Fruit fly (Drosophila melanogaster) whole organism, embryonic: ENCODE measurements around the gene CG13097.

ENCODE experiments used
- B-H1 ChIP-seq: fragments of 200-800 bp; sonication (Bioruptor generic); IDR thresholded peaks from 3 replicates; pipeline ENCODE4 v1.3.6; 2022; ENCODE audit warnings: missing biosample characterization, missing genetic modification characterization
- CG10267 ChIP-seq: fragments of 200-800 bp; sonication (Bioruptor generic); optimal IDR thresholded peaks from 2 replicates; lab custom pipeline; 2018; ENCODE audit warnings: missing biosample characterization, mild to moderate bottlenecking, missing genetic modification characterization, moderate library complexity
- CG11723 ChIP-seq: fragments of 200-800 bp; sonication (Bioruptor generic); optimal IDR thresholded peaks from 2 replicates; lab custom pipeline; 2017; ENCODE audit warnings: missing biosample characterization, mild to moderate bottlenecking, missing genetic modification characterization
- CG12104 ChIP-seq: fragments of 200-800 bp; sonication (Bioruptor generic); optimal IDR thresholded peaks from 3 replicates; lab custom pipeline; 2016; ENCODE audit warnings: missing biosample characterization, missing genetic modification characterization
- CG12236 ChIP-seq: fragments of 200-800 bp; sonication (Bioruptor generic); optimal IDR thresholded peaks from 2 replicates; lab custom pipeline; 2016; ENCODE audit warnings: missing biosample characterization, missing genetic modification characterization
- CG13287 ChIP-seq: fragments of 200-800 bp; sonication (Bioruptor generic); IDR thresholded peaks from 2 replicates; pipeline ENCODE4 v1.3.6; 2022; ENCODE audit warnings: missing biosample characterization, missing genetic modification characterization; ENCODE audit not compliant: partially characterized antibody
- CG14014 ChIP-seq: fragments of 200-800 bp; sonication (Bioruptor generic); IDR thresholded peaks from 2 replicates; pipeline ENCODE4 v1.3.6; 2022; ENCODE audit warnings: missing biosample characterization, missing genetic modification characterization
- CG14667 ChIP-seq: fragments of 200-800 bp; sonication (Bioruptor generic); IDR thresholded peaks from 2 replicates; pipeline ENCODE4 v1.3.6; 2022; ENCODE audit warnings: missing biosample characterization, missing genetic modification characterization
- CG14965 ChIP-seq: fragments of 200-800 bp; sonication (Bioruptor generic); optimal IDR thresholded peaks from 2 replicates; lab custom pipeline; 2016; ENCODE audit warnings: missing biosample characterization, missing genetic modification characterization, borderline replicate concordance
- CG16779 ChIP-seq: fragments of 200-800 bp; sonication (Bioruptor generic); IDR thresholded peaks from 2 replicates; pipeline ENCODE4 v1.3.6; 2022; ENCODE audit warnings: missing biosample characterization, missing genetic modification characterization
- CG17829 ChIP-seq: fragments of 200-800 bp; optimal IDR thresholded peaks from 2 replicates; lab custom pipeline; 2019; ENCODE audit warnings: missing biosample characterization, mild to moderate bottlenecking, missing genetic modification characterization, moderate library complexity
- CG18619 ChIP-seq: fragments of 200-800 bp; sonication (Bioruptor generic); optimal IDR thresholded peaks from 3 replicates; lab custom pipeline; 2017; ENCODE audit warnings: missing biosample characterization, mild to moderate bottlenecking, missing genetic modification characterization
- CG31224 ChIP-seq: fragments of 200-800 bp; sonication (Bioruptor generic); IDR thresholded peaks from 2 replicates; pipeline ENCODE4 v1.3.6; 2022; ENCODE audit warnings: missing biosample characterization, missing genetic modification characterization
- CG5953 ChIP-seq: fragments of 200-800 bp; sonication (Bioruptor generic); IDR thresholded peaks from 2 replicates; pipeline ENCODE4 v1.3.6; 2022; ENCODE audit warnings: missing biosample characterization, missing genetic modification characterization
- CG7928 ChIP-seq: fragments of 200-800 bp; sonication (Bioruptor generic); optimal IDR thresholded peaks from 2 replicates; lab custom pipeline; 2017; ENCODE audit warnings: missing biosample characterization, mild to moderate bottlenecking, missing genetic modification characterization
- CG7963 ChIP-seq: fragments of 200-800 bp; sonication (Bioruptor generic); IDR thresholded peaks from 3 replicates; pipeline ENCODE4 v1.3.6; 2022; ENCODE audit warnings: missing biosample characterization, missing genetic modification characterization; ENCODE audit not compliant: partially characterized antibody
- Doc2 ChIP-seq: fragments of 200-800 bp; sonication (Bioruptor generic); IDR thresholded peaks from 2 replicates; pipeline ENCODE4 v1.3.6; 2022; ENCODE audit warnings: missing biosample characterization, missing genetic modification characterization
- E2f1 ChIP-seq: fragments of 200-800 bp; sonication (Bioruptor generic); IDR thresholded peaks from 2 replicates; pipeline ENCODE4 v1.3.6; 2022; ENCODE audit warnings: missing biosample characterization, missing genetic modification characterization
- Fer3 ChIP-seq: fragments of 200-800 bp; sonication (Bioruptor generic); optimal IDR thresholded peaks from 2 replicates; lab custom pipeline; 2018; ENCODE audit warnings: missing biosample characterization, mild to moderate bottlenecking, missing genetic modification characterization, moderate library complexity
- HLH3B ChIP-seq: fragments of 200-800 bp; sonication (Bioruptor generic); IDR thresholded peaks from 2 replicates; pipeline ENCODE4 v1.3.6; 2022; ENCODE audit warnings: missing biosample characterization, missing genetic modification characterization
- Hand ChIP-seq: fragments of 200-800 bp; sonication (Bioruptor generic); optimal IDR thresholded peaks from 2 replicates; lab custom pipeline; 2017; ENCODE audit warnings: mild to moderate bottlenecking, missing biosample characterization, missing genetic modification reagents, missing genetic modification characterization
- HmgD ChIP-seq: fragments of 200-800 bp; sonication (Bioruptor generic); optimal IDR thresholded peaks from 3 replicates; lab custom pipeline; 2016; ENCODE audit warnings: missing biosample characterization, missing genetic modification characterization
- Hr51 ChIP-seq, 2 experiments: fragments of 200-800 bp; sonication (Bioruptor generic); optimal IDR thresholded peaks; 2 replicates in 1 of 2; 3 replicates in 1 of 2; lab custom pipeline; 2016 to 2018; ENCODE audit warnings: missing biosample characterization in 2 of 2, missing genetic modification characterization in 2 of 2, mild to moderate bottlenecking in 1 of 2, moderate library complexity in 1 of 2
- MESR4 ChIP-seq: fragments of 200-800 bp; sonication (Bioruptor generic); optimal IDR thresholded peaks from 2 replicates; lab custom pipeline; 2018; ENCODE audit warnings: missing biosample characterization, mild to moderate bottlenecking, missing genetic modification characterization, moderate library complexity
- Mes4 ChIP-seq: fragments of 200-800 bp; sonication (Bioruptor generic); optimal IDR thresholded peaks from 2 replicates; lab custom pipeline; 2016; ENCODE audit warnings: missing biosample characterization, missing genetic modification characterization
- Mrtf ChIP-seq: fragments of 200-800 bp; sonication (Bioruptor generic); IDR thresholded peaks from 3 replicates; pipeline ENCODE4 v1.3.6; 2022; ENCODE audit warnings: missing biosample characterization, missing genetic modification characterization
- Side ChIP-seq: fragments of 200-800 bp; sonication (Bioruptor generic); optimal IDR thresholded peaks from 2 replicates; lab custom pipeline; 2016; ENCODE audit warnings: missing biosample characterization, missing genetic modification characterization
- Taf1 ChIP-seq: fragments of 200-800 bp; sonication (Bioruptor generic); IDR thresholded peaks from 2 replicates; pipeline ENCODE4 v1.3.6; 2022; ENCODE audit warnings: missing biosample characterization, missing genetic modification characterization
- Xbp1 ChIP-seq: fragments of 200-800 bp; sonication (Bioruptor generic); optimal IDR thresholded peaks from 3 replicates; lab custom pipeline; 2016; ENCODE audit warnings: missing biosample characterization, mild to moderate bottlenecking, missing genetic modification characterization
- al ChIP-seq: fragments of 200-800 bp; sonication (Bioruptor generic); IDR thresholded peaks from 2 replicates; pipeline ENCODE4 v1.3.6; 2022; ENCODE audit warnings: missing biosample characterization, missing genetic modification characterization
- ato ChIP-seq: fragments of 200-800 bp; sonication (Bioruptor generic); IDR thresholded peaks from 2 replicates; pipeline ENCODE4 v1.3.6; 2022; ENCODE audit warnings: missing biosample characterization, missing genetic modification characterization; ENCODE audit not compliant: partially characterized antibody
- bigmax ChIP-seq: fragments of 200-800 bp; sonication (Bioruptor generic); optimal IDR thresholded peaks from 2 replicates; lab custom pipeline; 2018; ENCODE audit warnings: missing biosample characterization, mild to moderate bottlenecking, missing genetic modification characterization
- cad ChIP-seq: fragments of >200 bp; optimal IDR thresholded peaks from 2 replicates; lab custom pipeline; 2017; ENCODE audit warnings: missing biosample characterization, missing genetic modification characterization
- da ChIP-seq: fragments of 200-800 bp; sonication (Bioruptor generic); optimal IDR thresholded peaks from 2 replicates; lab custom pipeline; 2016; ENCODE audit warnings: missing biosample characterization, missing genetic modification characterization
- gcm ChIP-seq: fragments of 200-800 bp; sonication (Bioruptor generic); optimal IDR thresholded peaks from 2 replicates; lab custom pipeline; 2019; ENCODE audit warnings: missing biosample characterization, mild to moderate bottlenecking, missing genetic modification characterization, moderate library complexity
- grn ChIP-seq: fragments of 200-800 bp; sonication (Bioruptor generic); optimal IDR thresholded peaks from 3 replicates; lab custom pipeline; 2017; ENCODE audit warnings: missing biosample characterization, missing genetic modification characterization
- lilli ChIP-seq: fragments of 200-800 bp; sonication (Bioruptor generic); optimal IDR thresholded peaks from 3 replicates; lab custom pipeline; 2016; ENCODE audit warnings: missing biosample characterization, missing genetic modification characterization
- lov ChIP-seq, 2 experiments: fragments of 200-800 bp in 1 of 2; fragments of >200 bp in 1 of 2; sonication (Bioruptor generic) in 1 of 2; IDR thresholded peaks in 1 of 2; optimal IDR thresholded peaks in 1 of 2; 2 replicates in 1 of 2; 3 replicates in 1 of 2; pipeline versions ENCODE4 v1.3.6 to Lab custom; 2017 to 2022; ENCODE audit warnings: missing biosample characterization in 1 of 2, missing genetic modification characterization in 1 of 2
- luna ChIP-seq: fragments of 200-800 bp; sonication (Bioruptor generic); optimal IDR thresholded peaks from 2 replicates; lab custom pipeline; 2016; ENCODE audit warnings: missing biosample characterization, missing genetic modification characterization
- mam ChIP-seq: fragments of 200-800 bp; sonication (Bioruptor generic); optimal IDR thresholded peaks from 3 replicates; lab custom pipeline; 2016; ENCODE audit warnings: missing biosample characterization, missing genetic modification characterization
- nerfin-2 ChIP-seq: fragments of 200-800 bp; sonication (Bioruptor generic); IDR thresholded peaks from 2 replicates; pipeline ENCODE4 v1.3.6; 2022; ENCODE audit warnings: missing biosample characterization, missing genetic modification characterization; ENCODE audit not compliant: partially characterized antibody
- otp ChIP-seq: fragments of 200-800 bp; sonication (Bioruptor generic); IDR thresholded peaks from 3 replicates; pipeline ENCODE4, ENCODE4 v1.3.6; 2022; ENCODE audit warnings: missing biosample characterization, missing genetic modification characterization
- sc ChIP-seq, 3 experiments: fragments of >200 bp in 2 of 3; fragments of 200-800 bp in 1 of 3; sonication (Bioruptor generic) in 1 of 3; optimal IDR thresholded peaks; 2 replicates in 2 of 3; 3 replicates in 1 of 3; lab custom pipeline; 2017; ENCODE audit warnings: mild to moderate bottlenecking in 1 of 3, missing biosample characterization in 1 of 3, missing genetic modification characterization in 1 of 3, missing genetic modification reagents in 1 of 3
- so ChIP-seq: fragments of 200-800 bp; sonication (Bioruptor generic); IDR thresholded peaks from 3 replicates; pipeline ENCODE4 v1.3.6; 2022; ENCODE audit warnings: missing biosample characterization, missing genetic modification characterization
- tio ChIP-seq: fragments of 200-800 bp; sonication (Bioruptor generic); optimal IDR thresholded peaks from 2 replicates; lab custom pipeline; 2017; ENCODE audit warnings: missing biosample characterization, missing genetic modification characterization, inconsistent platforms
- twi ChIP-seq: fragments of 200-800 bp; optimal IDR thresholded peaks from 2 replicates; lab custom pipeline; 2019; ENCODE audit warnings: missing biosample characterization, mild to moderate bottlenecking, missing genetic modification characterization, moderate library complexity
- vnd ChIP-seq: fragments of 200-800 bp; sonication (Bioruptor generic); IDR thresholded peaks from 3 replicates; pipeline ENCODE4 v1.3.6; 2022; ENCODE audit warnings: missing biosample characterization, missing genetic modification characterization; ENCODE audit not compliant: partially characterized antibody
- z ChIP-seq: fragments of 200-800 bp; sonication (Bioruptor generic); IDR thresholded peaks from 3 replicates; pipeline ENCODE4 v1.3.6; 2022; ENCODE audit warnings: missing biosample characterization, missing genetic modification characterization

CG13097 gene

dm6 chr2L:8553789-8554626, 39.3 kb upstream of the CG13097 start (continued):
- TF ChIP-seq CG11723, result peak; percentile 6
- no peak for TF ChIP-seq CG13287 (GFP tag; lab: Robert Waterston, UW)
- TF ChIP-seq CG17829 (tag; lab: Kevin White, UChicago), result peak; percentile 56
- no peak for TF ChIP-seq bigmax (GFP tag; lab: Kevin White, UChicago)
- TF ChIP-seq luna (GFP tag; lab: Kevin White, UChicago), result no peak
- no peak for TF ChIP-seq HmgD
- TF ChIP-seq Mes4, result peak; percentile 35
- peak; percentile 43 for TF ChIP-seq twi (tag; lab: Kevin White, UChicago)
- no peak for TF ChIP-seq Hand (GFP tag; lab: Kevin White, UChicago)
- peak; percentile 14 for TF ChIP-seq gcm
- TF ChIP-seq CG31224, result no peak
- TF ChIP-seq CG5953 (GFP tag; lab: Robert Waterston, UW), result no peak
- TF ChIP-seq CG12236 (GFP tag; lab: Kevin White, UChicago), result peak; percentile 48
- peak in 1 of 2 experiments; percentile 13 for TF ChIP-seq Hr51 (GFP tag; optimal IDR thresholded peaks at IDR 0.05; lab: Kevin White, UChicago)
- TF ChIP-seq CG12104 (GFP tag; lab: Kevin White, UChicago), result no peak
- TF ChIP-seq HLH3B (GFP tag; lab: Robert Waterston, UW), result 0 out of 2 replicates have a peak, but pooled peaks have one; percentile 34
- TF ChIP-seq CG14965 (GFP tag; lab: Kevin White, UChicago), result no peak
- TF ChIP-seq so (GFP tag; lab: Robert Waterston, UW), result no peak
- peak; percentile 14 for TF ChIP-seq mam (GFP tag; lab: Kevin White, UChicago)
- TF ChIP-seq E2f1 (GFP tag; lab: Robert Waterston, UW), result no peak
- 0 out of 3 replicates have a peak, but pooled peaks have one; percentile 4 for TF ChIP-seq otp (GFP tag; lab: Robert Waterston, UW)
- TF ChIP-seq CG16779 (GFP tag; lab: Robert Waterston, UW), result no peak
- TF ChIP-seq CG14014 (GFP tag; lab: Robert Waterston, UW), result 0 out of 2 replicates have a peak, but pooled peaks have one; percentile 12
- TF ChIP-seq B-H1 (GFP tag; lab: Robert Waterston, UW), result no peak
- TF ChIP-seq vnd, result no peak
- peak; percentile 33 for TF ChIP-seq lilli (GFP tag; lab: Kevin White, UChicago)
- TF ChIP-seq lov (optimal IDR thresholded peaks at IDR 0.05; lab: Kevin White, UChicago), result no peak
- TF ChIP-seq lov (GFP tag; IDR thresholded peaks at IDR 0.05; lab: Robert Waterston, UW), result 0 out of 3 replicates have a peak, but pooled peaks have one; percentile 12
- TF ChIP-seq tio (GFP tag; lab: Kevin White, UChicago), result no peak
- peak; percentile 33 for TF ChIP-seq CG10267 (tag; lab: Kevin White, UChicago)
- TF ChIP-seq Mrtf (GFP tag; lab: Robert Waterston, UW), result no peak
- TF ChIP-seq Doc2, result no peak
- TF ChIP-seq CG7928 (GFP tag; lab: Kevin White, UChicago), result no peak
- TF ChIP-seq CG14667 (GFP tag; lab: Robert Waterston, UW), result no peak
- no peak for TF ChIP-seq CG7963 (GFP tag; lab: Robert Waterston, UW)
- peak; percentile 32 for TF ChIP-seq Xbp1 (GFP tag; lab: Kevin White, UChicago)
- TF ChIP-seq nerfin-2 (GFP tag; lab: Robert Waterston, UW), result no peak
- no peak for TF ChIP-seq ato (GFP tag; lab: Robert Waterston, UW)
- no peak for TF ChIP-seq cad (GFP tag; lab: Kevin White, UChicago)
- TF ChIP-seq sc (optimal IDR thresholded peaks at IDR 0.05; lab: Kevin White, UChicago), result no peak
- TF ChIP-seq sc (GFP tag; optimal IDR thresholded peaks at IDR 0.05; lab: Kevin White, UChicago), result peak; percentile 47
- TF ChIP-seq MESR4 (GFP tag; lab: Kevin White, UChicago), result no peak
- no peak for TF ChIP-seq al (GFP tag; lab: Robert Waterston, UW)
- no peak for TF ChIP-seq grn
- no peak; the same call in 1 of the 2 replicates for TF ChIP-seq Taf1 (GFP tag; lab: Robert Waterston, UW)
- peak; percentile 30 for TF ChIP-seq CG18619 (GFP tag; lab: Kevin White, UChicago)
- no peak for TF ChIP-seq z (GFP tag; lab: Robert Waterston, UW)
- TF ChIP-seq Fer3 (tag; lab: Kevin White, UChicago), result peak; percentile 21
- TF ChIP-seq da (GFP tag; lab: Kevin White, UChicago), result no peak
- TF ChIP-seq Side (GFP tag; lab: Kevin White, UChicago), result peak; percentile 51
